Worm (Caenorhabditis elegans) whole organism, early embryonic: ENCODE results near the gene nrde-3.
"Not testable (repeated sequence)": the region's sequence is repeated elsewhere in the genome, so short reads cannot be mapped to it uniquely, and the experiment has no call there.

Source experiments
- F13C5.2 ChIP-seq: sonication (generic microtip); optimal IDR thresholded peaks from 2 replicates; lab custom pipeline; 2017; ENCODE audit warnings: mild to moderate bottlenecking, missing genetic modification characterization, inconsistent platforms, missing compliant biosample characterization
- ama-1 ChIP-seq: fragments of 150-350 bp; optimal IDR thresholded peaks from 2 replicates; lab custom pipeline; 2014
- hmbx-1 ChIP-seq: sonication (generic microtip); optimal IDR thresholded peaks from 2 replicates; lab custom pipeline; 2016; ENCODE audit warnings: mild to moderate bottlenecking, missing genetic modification characterization, missing compliant biosample characterization
- hmg-4 ChIP-seq: fragments of 200-800 bp; sonication (Bioruptor generic); optimal IDR thresholded peaks from 2 replicates; lab custom pipeline; 2018; ENCODE audit warnings: mild to moderate bottlenecking, missing genetic modification characterization, missing compliant biosample characterization
- pes-1 ChIP-seq: fragments of 200-800 bp; sonication (Bioruptor generic); IDR thresholded peaks from 2 replicates; pipeline ENCODE4 v1.3.6; 2022; ENCODE audit warnings: missing genetic modification reagents, missing genetic modification characterization, missing compliant biosample characterization
- sea-1 ChIP-seq: fragments of 200-800 bp; sonication (Bioruptor generic); conservative IDR thresholded peaks from 2 replicates; pipeline ENCODE4 v1.3.6; 2022; ENCODE audit warnings: missing genetic modification characterization, missing compliant biosample characterization
- tbx-37 ChIP-seq: fragments of 200-800 bp; sonication (Bioruptor generic); conservative IDR thresholded peaks from 2 replicates; pipeline ENCODE4 v1.3.6; 2022; ENCODE audit warnings: missing genetic modification reagents, missing genetic modification characterization, missing compliant biosample characterization
- tra-4 ChIP-seq: sonication (generic microtip); optimal IDR thresholded peaks from 2 replicates; lab custom pipeline; 2017; ENCODE audit warnings: missing genetic modification characterization, missing compliant biosample characterization

DNA sequence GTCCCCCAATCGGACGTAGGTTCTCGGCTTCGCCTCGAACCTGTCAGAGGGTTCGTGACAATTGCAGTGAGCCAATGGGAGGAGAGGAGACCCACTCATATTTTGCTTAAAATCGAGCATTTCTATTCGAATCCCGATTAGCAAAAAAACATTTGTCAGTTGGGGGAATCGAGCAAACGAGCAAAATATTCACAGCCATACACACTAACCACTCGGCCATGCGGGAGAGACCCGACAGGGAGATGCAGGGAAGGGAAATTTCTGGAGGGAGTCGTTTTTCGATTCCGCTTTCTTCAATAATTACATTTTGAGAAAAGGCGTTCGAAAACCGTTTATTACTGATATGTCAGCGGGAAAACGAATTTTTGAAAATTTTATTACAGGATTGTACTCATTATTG lies 20.6 kb upstream of the nrde-3 start:
- TF ChIP-seq tbx-37 (GFP tag; lab: Robert Waterston, UW) = peak; percentile 89
- not testable (repeated sequence) for TF ChIP-seq hmg-4 (GFP tag; lab: Kevin White, UChicago); tra-4 (tag; lab: Kevin White, UChicago); F13C5.2 (tag; lab: Kevin White, UChicago); ama-1 (lab: Kevin White, UChicago); hmbx-1 (tag; lab: Kevin White, UChicago)
- peak; percentile 90 for TF ChIP-seq sea-1
- TF ChIP-seq pes-1 = peak; percentile 93
